Worm (Caenorhabditis elegans) whole organism, midembryonic: ENCODE data around the gene ZK185.3.

Experiments used
- flt-1 ChIP-seq: fragments of 200-800 bp; sonication (Bioruptor generic); IDR thresholded peaks from 2 replicates; pipeline ENCODE4 v1.3.6; 2022; ENCODE audit warnings: missing genetic modification characterization, missing compliant biosample characterization
- klf-2 ChIP-seq: fragments of 200-800 bp; sonication (Bioruptor generic); conservative IDR thresholded peaks from 2 replicates; pipeline ENCODE4 v1.3.6; 2022; ENCODE audit warnings: missing genetic modification reagents, missing genetic modification characterization, missing compliant biosample characterization
- tab-1 ChIP-seq: fragments of 200-800 bp; sonication (Bioruptor generic); IDR thresholded peaks from 2 replicates; pipeline ENCODE4 v1.3.6; 2022; ENCODE audit warnings: missing genetic modification characterization, missing compliant biosample characterization
- ztf-23 ChIP-seq: fragments of 200-800 bp; sonication (Bioruptor generic); IDR thresholded peaks from 2 replicates; pipeline ENCODE4 v1.3.6; 2022; ENCODE audit warnings: missing genetic modification reagents, missing genetic modification characterization, missing compliant biosample characterization
- ztf-29 ChIP-seq: fragments of 200-800 bp; sonication (Bioruptor generic); IDR thresholded peaks from 2 replicates; pipeline ENCODE4 v1.3.6; 2022; ENCODE audit warnings: missing genetic modification reagents, missing genetic modification characterization, missing compliant biosample characterization

- TF ChIP-seq ztf-29 (GFP tag; lab: Robert Waterston, UW) (no peak), flt-1 (no peak), klf-2 (GFP tag; lab: Robert Waterston, UW) (no peak), ztf-23 (GFP tag; lab: Robert Waterston, UW) (no peak), tab-1 (GFP tag; lab: Robert Waterston, UW) (no peak)
Observed at ce11 chrIV:4541195-4541594, 11.0 kb upstream of the ZK185.3 start.
